Fruit fly (Drosophila melanogaster): ENCODE data around the gene CG6204.

Gene CG6204

DNA sequence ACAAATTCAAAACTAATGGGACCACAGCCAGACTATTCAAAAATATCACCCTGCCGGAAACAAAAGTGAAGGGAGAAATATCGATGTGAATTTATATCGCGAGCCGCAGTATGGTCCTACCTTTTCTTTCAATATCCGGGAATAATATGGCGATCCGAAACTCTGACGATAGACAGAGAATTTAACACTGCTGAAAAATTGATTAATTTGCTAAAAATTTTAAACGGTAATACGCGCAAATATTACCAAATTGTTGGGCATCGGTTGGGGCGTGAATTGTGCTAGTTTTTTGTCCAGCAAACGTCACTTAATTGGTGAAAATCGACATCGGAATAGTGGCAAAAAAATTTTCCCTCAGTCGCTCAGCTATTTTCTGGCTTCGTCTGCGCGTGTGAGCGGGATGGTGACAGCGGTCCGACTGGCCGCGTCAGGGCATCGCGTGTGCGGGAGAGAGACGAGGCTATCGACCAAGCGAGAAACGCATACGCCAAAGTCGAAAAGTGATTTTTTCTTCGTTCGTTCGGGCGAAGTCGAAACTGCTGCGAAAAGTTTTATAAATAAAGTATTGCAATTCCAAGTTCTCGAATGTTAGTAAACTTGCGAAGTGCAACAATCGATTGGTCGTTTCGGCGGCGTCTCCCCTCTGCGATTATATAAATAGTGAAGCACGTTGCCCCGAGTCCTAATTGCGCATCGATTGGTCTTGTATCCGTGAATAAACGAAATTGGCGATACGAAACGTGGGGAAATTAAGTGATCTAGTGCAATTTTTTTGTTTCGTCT is 37.0 kb downstream of the CG6204 start, which contains the start of gene mask (continued):
- TF ChIP-seq Lpt (GFP tag; optimal IDR thresholded peaks at IDR 0.05): no peak
- peak; percentile 64 for TF ChIP-seq scrt (GFP tag; optimal IDR thresholded peaks at IDR 0.05)
- no peak for TF ChIP-seq mld (GFP tag; IDR thresholded peaks at IDR 0.05; ENCODE audit: partially characterized antibody)
- TF ChIP-seq nom (GFP tag; optimal IDR thresholded peaks at IDR 0.05): peak; percentile 62
- TF ChIP-seq CG1233 (GFP tag; optimal IDR thresholded peaks at IDR 0.05): peak; percentile 86
- TF ChIP-seq eve (GFP tag; optimal IDR thresholded peaks at IDR 0.05): no peak
- TF ChIP-seq gcm (GFP tag; optimal IDR thresholded peaks at IDR 0.05): peak; percentile 42
- TF ChIP-seq gcm2 (GFP tag; optimal IDR thresholded peaks at IDR 0.05): peak; percentile 78
- TF ChIP-seq CG5953 (GFP tag; IDR thresholded peaks at IDR 0.05): peak; percentile 62; the same call in 1 of the 2 replicates
- peak; percentile 52 for TF ChIP-seq Six4 (GFP tag; optimal IDR thresholded peaks at IDR 0.05)
- peak in 1 of 2 experiments; percentile 62 for TF ChIP-seq tll (GFP tag; optimal IDR thresholded peaks at IDR 0.05)
- peak; percentile 77 for TF ChIP-seq Bdp1 (GFP tag; optimal IDR thresholded peaks at IDR 0.05)
- TF ChIP-seq zf30C (GFP tag; optimal IDR thresholded peaks at IDR 0.05): no peak
- TF ChIP-seq Sin3A (optimal IDR thresholded peaks at IDR 0.05): peak; percentile 43
- TF ChIP-seq dan (GFP tag; IDR thresholded peaks at IDR 0.05): no peak
- TF ChIP-seq CG6254 (GFP tag; optimal IDR thresholded peaks at IDR 0.05): peak; percentile 44
- TF ChIP-seq CG31365 (tag; optimal IDR thresholded peaks at IDR 0.05): no peak
- TF ChIP-seq CG17912 (GFP tag; optimal IDR thresholded peaks at IDR 0.05): peak; percentile 95
- TF ChIP-seq slp2 (GFP tag; optimal IDR thresholded peaks at IDR 0.05): peak; percentile 81
- 0 out of 2 replicates have a peak, but pooled peaks have one; percentile 17 for TF ChIP-seq CG4360 (GFP tag; IDR thresholded peaks at IDR 0.05)
- peak; percentile 74 for TF ChIP-seq Xbp1 (GFP tag; optimal IDR thresholded peaks at IDR 0.05)
- TF ChIP-seq chinmo (GFP tag; IDR thresholded peaks at IDR 0.05; ENCODE audit: partially characterized antibody): no peak
- TF ChIP-seq Fer3 (tag; optimal IDR thresholded peaks at IDR 0.05): peak; percentile 78
- TF ChIP-seq HLH3B (GFP tag; IDR thresholded peaks at IDR 0.05): peak; percentile 61
- peak; percentile 79 for TF ChIP-seq gce (GFP tag; IDR thresholded peaks at IDR 0.05)
- TF ChIP-seq dm (GFP tag; optimal IDR thresholded peaks at IDR 0.05): peak; percentile 77
- TF ChIP-seq Hmx (GFP tag; optimal IDR thresholded peaks at IDR 0.05): peak; percentile 27
- 0 out of 3 replicates have a peak, but pooled peaks have one; percentile 32 for TF ChIP-seq CG7963 (GFP tag; IDR thresholded peaks at IDR 0.05; ENCODE audit: partially characterized antibody)
- 0 out of 3 replicates have a peak, but pooled peaks have one; percentile 59 for TF ChIP-seq Optix (GFP tag; IDR thresholded peaks at IDR 0.05)
- peak; percentile 53 for TF ChIP-seq gem (tag; optimal IDR thresholded peaks at IDR 0.05)
- peak; percentile 0 for TF ChIP-seq CG6683 (GFP tag; optimal IDR thresholded peaks at IDR 0.05)
- peak; percentile 67 for TF ChIP-seq kah (GFP tag; optimal IDR thresholded peaks at IDR 0.05)
- TF ChIP-seq dmrt11E (tag; optimal IDR thresholded peaks at IDR 0.05): peak; percentile 59
- no peak for TF ChIP-seq knrl (GFP tag; IDR thresholded peaks at IDR 0.05; ENCODE audit: partially characterized antibody)
- peak; percentile 81 for TF ChIP-seq CG9817 (tag; optimal IDR thresholded peaks at IDR 0.05)
- TF ChIP-seq seq (GFP tag; IDR thresholded peaks at IDR 0.05): peak; percentile 75
- peak; percentile 52; the same call in 2 of the 3 replicates for TF ChIP-seq Mrtf (GFP tag; IDR thresholded peaks at IDR 0.05)
- peak; percentile 63 for TF ChIP-seq Lhr (GFP tag; optimal IDR thresholded peaks at IDR 0.05)
- 0 out of 4 replicates have a peak, but pooled peaks have one; percentile 6 for TF ChIP-seq Dll (GFP tag; IDR thresholded peaks at IDR 0.05; ENCODE audit: partially characterized antibody)
- peak; percentile 70 for TF ChIP-seq CG4424 (GFP tag; optimal IDR thresholded peaks at IDR 0.05)
- TF ChIP-seq Elba2 (GFP tag; optimal IDR thresholded peaks at IDR 0.05): no peak
- peak; percentile 82 for TF ChIP-seq CG12071 (GFP tag; optimal IDR thresholded peaks at IDR 0.05)
- TF ChIP-seq zen2 (GFP tag; IDR thresholded peaks at IDR 0.05; ENCODE audit: partially characterized antibody): no peak
- TF ChIP-seq CG32772 (GFP tag; IDR thresholded peaks at IDR 0.05): peak; percentile 61; the same call in 1 of the 2 replicates
- TF ChIP-seq CG14667 (GFP tag; IDR thresholded peaks at IDR 0.05): peak; percentile 67
- peak; percentile 50 for TF ChIP-seq CG6791 (GFP tag; IDR thresholded peaks at IDR 0.05; ENCODE audit: partially characterized antibody)
- no peak for TF ChIP-seq jigr1 (GFP tag; IDR thresholded peaks at IDR 0.05)
- no peak for TF ChIP-seq oc (tag; optimal IDR thresholded peaks at IDR 0.05)
